Worm (Caenorhabditis elegans) whole organism, L1 larva: ENCODE data around the gene pod-2.

ENCODE experiments used
- Y116A8C.19 ChIP-seq: sonication (generic microtip); optimal IDR thresholded peaks from 2 replicates; lab custom pipeline; 2016; ENCODE audit warnings: missing compliant biosample characterization, missing genetic modification characterization, borderline replicate concordance
- alr-1 ChIP-seq: fragments of 200-800 bp; sonication (Bioruptor generic); optimal IDR thresholded peaks from 2 replicates; lab custom pipeline; 2018; ENCODE audit warnings: borderline replicate concordance, mild to moderate bottlenecking, missing genetic modification characterization, missing compliant biosample characterization
- blmp-1 ChIP-seq: fragments of 150-350 bp; optimal IDR thresholded peaks from 2 replicates; lab custom pipeline; 2014; ENCODE audit warnings: missing biosample characterization, missing genetic modification characterization
- ceh-82 ChIP-seq, 3 experiments: fragments of 150-350 bp in 1 of 3; sonication (generic microtip) in 2 of 3; optimal IDR thresholded peaks; 2 replicates each; lab custom pipeline; 2014 to 2017; ENCODE audit warnings: missing biosample characterization in 3 of 3, missing genetic modification characterization in 3 of 3
- ceh-90 ChIP-seq: sonication (generic microtip); optimal IDR thresholded peaks from 2 replicates; lab custom pipeline; 2016; ENCODE audit warnings: missing genetic modification characterization, missing compliant biosample characterization
- ces-1 ChIP-seq: fragments of 150-350 bp; optimal IDR thresholded peaks from 2 replicates; lab custom pipeline; 2014; ENCODE audit warnings: missing biosample characterization, missing genetic modification reagents, missing genetic modification characterization
- dpl-1 ChIP-seq, 3 experiments: fragments of 150-350 bp in 2 of 3; sonication (generic microtip) in 1 of 3; optimal IDR thresholded peaks; 2 replicates each; lab custom pipeline; 2014 to 2017; ENCODE audit warnings: missing biosample characterization in 3 of 3, missing genetic modification characterization in 3 of 3, missing genetic modification reagents in 3 of 3
- dsc-1 ChIP-seq: sonication (generic microtip); optimal IDR thresholded peaks from 2 replicates; lab custom pipeline; 2016; ENCODE audit warnings: mild to moderate bottlenecking, missing genetic modification characterization, missing compliant biosample characterization
- efl-1 ChIP-seq, 4 experiments: fragments of 150-350 bp; optimal IDR thresholded peaks in 3 of 4; peaks in 1 of 4; 1 replicate in 1 of 4; 2 replicates in 3 of 4; lab custom pipeline; 2014; ENCODE audit warnings: missing biosample characterization in 2 of 4, missing genetic modification characterization in 2 of 4, missing genetic modification reagents in 2 of 4
- efl-3 ChIP-seq: fragments of 200-800 bp; sonication (Bioruptor generic); optimal IDR thresholded peaks from 2 replicates; lab custom pipeline; 2018; ENCODE audit warnings: mild to moderate bottlenecking, missing genetic modification characterization, missing compliant biosample characterization
- egl-13 ChIP-seq: sonication (generic microtip); optimal IDR thresholded peaks from 2 replicates; lab custom pipeline; 2016; ENCODE audit warnings: missing genotype, missing genetic modification reagents, missing genetic modification characterization, missing compliant biosample characterization
- elt-3 ChIP-seq, 6 experiments: fragments of 150-350 bp in 1 of 6; sonication (generic microtip); optimal IDR thresholded peaks; 2 replicates each; lab custom pipeline; 2017 to 2018; ENCODE audit warnings: missing biosample characterization in 6 of 6, missing genetic modification characterization in 6 of 6, inconsistent platforms in 1 of 6
- fkh-8 ChIP-seq: sonication (generic microtip); optimal IDR thresholded peaks from 2 replicates; lab custom pipeline; 2016; ENCODE audit warnings: mild to moderate bottlenecking, missing genetic modification characterization, missing compliant biosample characterization
- grh-1 ChIP-seq: fragments of 200-800 bp; sonication (Bioruptor generic); IDR thresholded peaks from 2 replicates; pipeline ENCODE4 v1.3.6; 2022; ENCODE audit warnings: missing genetic modification reagents, missing genetic modification characterization, missing compliant biosample characterization
- irx-1 ChIP-seq: sonication (generic microtip); optimal IDR thresholded peaks from 2 replicates; lab custom pipeline; 2016; ENCODE audit warnings: missing genetic modification characterization, missing compliant biosample characterization
- isw-1 ChIP-seq: fragments of 200-800 bp; sonication (Bioruptor generic); IDR thresholded peaks from 2 replicates; pipeline ENCODE4 v1.3.6; 2022; ENCODE audit warnings: missing genetic modification characterization, missing compliant biosample characterization
- lin-35 ChIP-seq, 2 experiments: fragments of 150-350 bp; optimal IDR thresholded peaks; 2 replicates each; lab custom pipeline; 2014; ENCODE audit warnings: missing biosample characterization in 2 of 2, missing genetic modification characterization in 2 of 2, missing genetic modification reagents in 2 of 2
- lin-39 ChIP-seq: fragments of 150-350 bp; optimal IDR thresholded peaks from 2 replicates; lab custom pipeline; 2014; ENCODE audit warnings: missing biosample characterization, missing genetic modification reagents, missing genetic modification characterization
- mep-1 ChIP-seq: fragments of 150-350 bp; optimal IDR thresholded peaks from 2 replicates; lab custom pipeline; 2014; ENCODE audit warnings: missing biosample characterization, missing genetic modification characterization
- nhr-11 ChIP-seq: fragments of 150-350 bp; optimal IDR thresholded peaks from 2 replicates; lab custom pipeline; 2014; ENCODE audit warnings: missing biosample characterization, missing genetic modification characterization
- nhr-47 ChIP-seq: sonication (generic microtip); optimal IDR thresholded peaks from 2 replicates; lab custom pipeline; 2016; ENCODE audit warnings: mild to moderate bottlenecking, missing genetic modification characterization, moderate library complexity, missing compliant biosample characterization
- nhr-77 ChIP-seq: fragments of 150-350 bp; optimal IDR thresholded peaks from 2 replicates; lab custom pipeline; 2014; ENCODE audit warnings: missing biosample characterization, missing genetic modification characterization
- nhr-84 ChIP-seq: sonication (generic microtip); optimal IDR thresholded peaks from 2 replicates; lab custom pipeline; 2017; ENCODE audit warnings: missing biosample characterization, missing genetic modification characterization
- nhr-90 ChIP-seq: sonication (generic microtip); optimal IDR thresholded peaks from 2 replicates; lab custom pipeline; 2016; ENCODE audit warnings: mild to moderate bottlenecking, missing genetic modification characterization, missing compliant biosample characterization; ENCODE audit not compliant: poor library complexity
- rnt-1 ChIP-seq: sonication (generic microtip); optimal IDR thresholded peaks from 2 replicates; lab custom pipeline; 2016; ENCODE audit warnings: mild to moderate bottlenecking, missing genetic modification characterization, moderate library complexity, missing compliant biosample characterization
- snpc-4 ChIP-seq: fragments of 150-350 bp; optimal IDR thresholded peaks from 2 replicates; lab custom pipeline; 2014; ENCODE audit warnings: missing biosample characterization, missing genetic modification characterization
- sox-4 ChIP-seq: sonication (generic microtip); optimal IDR thresholded peaks from 2 replicates; lab custom pipeline; 2016; ENCODE audit warnings: missing genetic modification characterization, missing compliant biosample characterization
- sup-37 ChIP-seq: fragments of 200-800 bp; sonication (Bioruptor generic); optimal IDR thresholded peaks from 2 replicates; lab custom pipeline; 2018; ENCODE audit warnings: mild to moderate bottlenecking, missing genetic modification characterization, missing compliant biosample characterization
- swsn-7 ChIP-seq: sonication (generic microtip); optimal IDR thresholded peaks from 2 replicates; lab custom pipeline; 2016; ENCODE audit warnings: missing genetic modification characterization, missing compliant biosample characterization
- tbx-2 ChIP-seq: sonication (generic microtip); optimal IDR thresholded peaks from 2 replicates; lab custom pipeline; 2016; ENCODE audit warnings: missing genetic modification characterization, missing compliant biosample characterization
- unc-30 ChIP-seq: sonication (generic microtip); optimal IDR thresholded peaks from 2 replicates; lab custom pipeline; 2017; ENCODE audit warnings: missing biosample characterization, missing genetic modification characterization
- unc-86 ChIP-seq: sonication (generic microtip); optimal IDR thresholded peaks from 2 replicates; lab custom pipeline; 2016; ENCODE audit warnings: missing genetic modification characterization, missing compliant biosample characterization
- zag-1 ChIP-seq: fragments of 150-350 bp; optimal IDR thresholded peaks from 2 replicates; lab custom pipeline; 2014; ENCODE audit warnings: missing biosample characterization, missing genetic modification characterization
- ztf-4 ChIP-seq: fragments of 150-350 bp; optimal IDR thresholded peaks from 2 replicates; lab custom pipeline; 2014; ENCODE audit warnings: missing biosample characterization, missing genetic modification characterization

pod-2 gene

DNA sequence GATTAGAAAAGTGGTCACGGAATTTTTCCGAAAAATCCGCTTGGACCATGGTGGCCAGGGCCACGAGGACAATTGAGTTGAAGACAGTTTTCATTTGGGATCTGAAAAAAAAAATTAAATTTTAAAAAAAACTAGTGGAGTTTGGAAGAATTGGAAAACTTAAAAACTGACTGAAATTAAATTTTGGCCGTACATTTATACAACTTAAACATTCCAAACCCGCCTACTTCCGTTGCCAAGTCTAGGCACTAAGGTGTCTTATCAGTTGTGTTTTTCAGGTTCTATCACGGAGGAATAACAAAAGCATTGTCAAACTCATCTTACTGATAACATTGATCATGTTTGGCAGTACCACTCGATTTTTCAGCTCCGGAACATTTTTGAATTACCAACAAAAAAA, 22.5 kb upstream of the pod-2 start, which contains the start of gene lips-12:
lips-12 (minus strand) TSS at position 101 of the 400 bp plus-strand sequence.
- no peak for TF ChIP-seq tbx-2 (tag; lab: Kevin White, UChicago)
- TF ChIP-seq blmp-1 (tag; lab: Kevin White, UChicago), result no peak
- no peak for TF ChIP-seq efl-1 (optimal IDR thresholded peaks at IDR 0.05; lab: Kevin White, UChicago)
- no peak for TF ChIP-seq efl-1 (GFP tag; optimal IDR thresholded peaks at IDR 0.05 in 1 of 2; lab: Kevin White, UChicago)
- no peak for TF ChIP-seq swsn-7
- TF ChIP-seq grh-1 (GFP tag; lab: Robert Waterston, UW), result no peak
- no peak for TF ChIP-seq sox-4 (tag; lab: Kevin White, UChicago)
- TF ChIP-seq ceh-82 (tag; optimal IDR thresholded peaks at IDR 0.05; lab: Kevin White, UChicago), result no peak
- TF ChIP-seq egl-13, result no peak
- TF ChIP-seq, all 84 proteins: peak for 0

DNA sequence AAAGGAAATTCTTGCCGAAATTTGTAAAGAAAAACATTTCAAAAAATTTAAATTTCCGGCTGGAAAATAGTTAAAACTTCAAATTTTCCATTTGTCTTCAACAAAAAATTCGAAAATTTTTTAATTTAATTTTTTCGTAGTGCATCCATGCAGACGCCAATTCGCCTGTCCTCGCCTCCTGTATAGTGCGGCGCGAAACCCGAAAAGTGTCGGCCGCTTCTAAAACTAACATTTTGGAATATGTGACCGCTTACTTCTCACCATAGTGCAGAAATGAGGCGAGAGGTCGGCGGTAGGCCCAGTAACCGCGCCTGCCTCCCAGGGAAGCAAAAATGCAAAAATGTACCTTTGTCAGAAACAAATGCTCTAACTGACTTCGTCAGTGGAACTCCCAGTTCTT, 20.1 kb upstream of the pod-2 start:
- no peak for TF ChIP-seq nhr-77 (tag; lab: Kevin White, UChicago)
- no peak for TF ChIP-seq lin-35 (GFP tag; optimal IDR thresholded peaks at IDR 0.05; lab: Kevin White, UChicago)
- TF ChIP-seq snpc-4 (tag; lab: Kevin White, UChicago), result peak; percentile 81

DNA sequence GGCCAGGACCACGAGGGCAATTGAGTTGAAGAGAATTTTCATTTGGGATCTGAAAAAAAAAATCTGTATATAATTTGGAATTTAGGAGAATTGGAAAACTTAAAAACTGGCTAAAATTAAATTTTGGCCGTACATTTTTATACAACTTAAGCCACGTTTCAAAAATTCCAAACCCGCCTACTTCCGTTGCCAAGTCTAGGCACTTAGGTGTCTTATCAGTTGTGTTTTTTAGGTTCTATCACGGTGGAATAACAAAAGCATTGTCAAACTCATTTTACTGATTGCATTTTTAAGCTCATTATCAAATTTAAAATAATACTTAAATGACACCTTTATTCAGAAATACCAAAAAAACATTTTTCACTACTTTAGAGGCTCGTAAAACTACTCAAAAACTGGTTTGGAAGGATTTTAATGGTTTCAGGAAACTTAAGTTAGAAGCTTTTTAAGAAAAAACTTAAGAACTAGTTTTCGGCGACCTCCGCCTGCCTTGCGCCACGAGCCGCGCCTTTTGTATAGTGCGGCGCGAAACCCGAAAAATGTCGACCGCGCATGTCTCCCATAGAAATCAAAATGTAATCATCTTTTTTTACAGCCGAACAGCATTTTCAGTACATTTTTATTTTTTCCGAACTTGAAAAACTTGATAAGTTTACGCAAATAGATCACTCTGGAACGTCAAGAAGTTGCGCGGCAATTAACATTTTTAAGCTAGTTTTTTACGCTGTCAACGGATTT, 18.4 kb upstream of the pod-2 start, which contains the start of gene lips-13:
lips-13 (minus strand) TSS at position 51 of the 738 bp plus-strand sequence.
- TF ChIP-seq nhr-11 (tag; lab: Kevin White, UChicago), result no peak
- TF ChIP-seq ces-1 (GFP tag; lab: Kevin White, UChicago), result no peak
- no peak for TF ChIP-seq alr-1 (tag; lab: Kevin White, UChicago)
- no peak for TF ChIP-seq fkh-8 (tag; lab: Kevin White, UChicago)
- no peak for TF ChIP-seq unc-30 (tag; lab: Kevin White, UChicago)
- no peak for TF ChIP-seq elt-3 (tag; optimal IDR thresholded peaks at IDR 0.05; lab: Kevin White, UChicago)
- no peak for TF ChIP-seq efl-3 (GFP tag; lab: Kevin White, UChicago)
- TF ChIP-seq sup-37, result no peak
- TF ChIP-seq dsc-1 (tag; lab: Kevin White, UChicago), result no peak
- no peak for TF ChIP-seq tbx-2 (tag; lab: Kevin White, UChicago)
- no peak for TF ChIP-seq unc-86 (tag; lab: Kevin White, UChicago)
- no peak for TF ChIP-seq zag-1 (tag; lab: Kevin White, UChicago)
- TF ChIP-seq lin-39 (tag; lab: Kevin White, UChicago), result no peak
- no peak for TF ChIP-seq nhr-47
- TF ChIP-seq nhr-84 (tag; lab: Kevin White, UChicago), result no peak
- no peak for TF ChIP-seq Y116A8C.19 (tag; lab: Kevin White, UChicago)

DNA sequence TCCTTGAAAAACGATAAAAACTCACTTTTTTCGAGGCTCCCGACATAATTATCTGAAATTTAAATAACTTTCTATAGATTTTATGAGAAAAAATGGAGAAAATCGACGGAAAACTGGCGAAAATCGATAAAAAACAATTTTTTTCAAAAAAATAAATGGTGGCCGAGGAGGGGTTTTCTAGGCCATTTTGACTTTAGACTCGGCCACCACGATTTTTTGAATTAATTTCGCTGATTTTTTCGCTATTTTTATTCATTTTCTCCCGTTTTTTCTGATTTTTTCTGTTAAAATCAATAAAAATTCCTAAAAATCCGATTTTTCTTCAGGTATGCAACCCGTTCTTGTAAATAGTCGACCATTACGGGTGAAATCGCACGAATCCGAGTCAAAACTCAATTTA, 13.4 kb upstream of the pod-2 start, which contains the start of the genes sut-1 and eri-3:
sut-1 (minus strand) TSS at position 58 of the 400 bp plus-strand sequence.
eri-3 (plus strand) TSS at position 327 of the 400 bp plus-strand sequence.
- TF ChIP-seq efl-1 (optimal IDR thresholded peaks at IDR 0.05; lab: Kevin White, UChicago), result peak in 1 of 2 experiments; percentile 8
- peak; percentile 38 to 82 for TF ChIP-seq efl-1 (GFP tag; optimal IDR thresholded peaks at IDR 0.05 in 1 of 2; lab: Kevin White, UChicago)
- TF ChIP-seq nhr-90 (tag; lab: Kevin White, UChicago), result no peak
- peak; percentile 56 for TF ChIP-seq ceh-90 (tag; lab: Kevin White, UChicago)
- TF ChIP-seq alr-1 (tag; lab: Kevin White, UChicago), result no peak
- TF ChIP-seq irx-1 (tag; lab: Kevin White, UChicago), result no peak
- peak; percentile 1 for TF ChIP-seq mep-1
- TF ChIP-seq ztf-4 (tag; lab: Kevin White, UChicago), result no peak
- TF ChIP-seq lin-39 (tag; lab: Kevin White, UChicago), result no peak
- peak in 1 of 3 experiments; percentile 28 for TF ChIP-seq dpl-1 (GFP tag; optimal IDR thresholded peaks at IDR 0.05; lab: Kevin White, UChicago)
- TF ChIP-seq rnt-1 (tag; lab: Kevin White, UChicago), result peak; percentile 52
- TF ChIP-seq isw-1 (GFP tag; lab: Robert Waterston, UW), result no peak
